Fruit fly (Drosophila melanogaster) whole organism, prepupa: ENCODE data around the gene CG14230.

Source experiments
- Blimp-1 ChIP-seq: fragments of 200-800 bp; sonication (Bioruptor generic); optimal IDR thresholded peaks from 3 replicates; lab custom pipeline; 2017; ENCODE audit warnings: missing biosample characterization, missing genetic modification characterization, mild to moderate bottlenecking, moderate library complexity, missing genetic modification reagents
- CG11294 ChIP-seq: fragments of 200-800 bp; sonication (Bioruptor generic); IDR thresholded peaks from 2 replicates; pipeline ENCODE4 v1.3.6; 2022; ENCODE audit warnings: missing biosample characterization, missing genetic modification characterization
- CG11762 ChIP-seq: fragments of 200-800 bp; sonication (Bioruptor generic); optimal IDR thresholded peaks from 3 replicates; lab custom pipeline; 2016; ENCODE audit warnings: missing biosample characterization, missing genetic modification characterization; ENCODE audit not compliant: insufficient read depth
- CG15336 ChIP-seq: fragments of 200-800 bp; sonication (Bioruptor generic); IDR thresholded peaks from 2 replicates; pipeline ENCODE4 v1.3.6; 2022; ENCODE audit warnings: missing biosample characterization, missing genetic modification characterization
- CG16779 ChIP-seq: fragments of 200-800 bp; sonication (Bioruptor generic); optimal IDR thresholded peaks from 3 replicates; lab custom pipeline; 2017; ENCODE audit warnings: missing biosample characterization, mild to moderate bottlenecking, missing genetic modification characterization
- CG3032 ChIP-seq: fragments of 200-800 bp; optimal IDR thresholded peaks from 2 replicates; lab custom pipeline; 2019; ENCODE audit warnings: missing biosample characterization, mild to moderate bottlenecking, missing genetic modification characterization, moderate library complexity
- CG31627 ChIP-seq: fragments of 200-800 bp; sonication (Bioruptor generic); optimal IDR thresholded peaks from 3 replicates; lab custom pipeline; 2016; ENCODE audit warnings: missing biosample characterization, missing genetic modification characterization
- CG32006 ChIP-seq: fragments of 200-800 bp; sonication (Bioruptor generic); optimal IDR thresholded peaks from 3 replicates; lab custom pipeline; 2017; ENCODE audit warnings: missing biosample characterization, mild to moderate bottlenecking, missing genetic modification characterization
- CG4318 ChIP-seq: fragments of 200-800 bp; sonication (Bioruptor generic); optimal IDR thresholded peaks from 3 replicates; lab custom pipeline; 2017; ENCODE audit warnings: missing biosample characterization, mild to moderate bottlenecking, missing genetic modification characterization
- CG6163 ChIP-seq: fragments of 200-800 bp; sonication (Bioruptor generic); IDR thresholded peaks from 3 replicates; pipeline ENCODE4 v1.3.6; 2022; ENCODE audit warnings: missing biosample characterization, missing genetic modification characterization
- CG6276 ChIP-seq: fragments of 200-800 bp; sonication (Bioruptor generic); optimal IDR thresholded peaks from 2 replicates; lab custom pipeline; 2017; ENCODE audit warnings: missing biosample characterization, mild to moderate bottlenecking, missing genetic modification characterization
- CG6792 ChIP-seq: fragments of 200-800 bp; sonication (Bioruptor generic); optimal IDR thresholded peaks from 3 replicates; lab custom pipeline; 2016; ENCODE audit warnings: missing biosample characterization, missing genetic modification characterization
- CG6808 ChIP-seq: fragments of 200-800 bp; sonication (Bioruptor generic); optimal IDR thresholded peaks from 3 replicates; lab custom pipeline; 2017; ENCODE audit warnings: missing biosample characterization, missing genetic modification characterization, mild to moderate bottlenecking, moderate library complexity, missing genetic modification reagents
- CG6854 ChIP-seq: fragments of 200-800 bp; sonication (Bioruptor generic); optimal IDR thresholded peaks from 2 replicates; lab custom pipeline; 2017; ENCODE audit warnings: missing biosample characterization, mild to moderate bottlenecking, missing genetic modification characterization
- CG7368 ChIP-seq: fragments of 200-800 bp; sonication (Bioruptor generic); optimal IDR thresholded peaks from 3 replicates; lab custom pipeline; 2016; ENCODE audit warnings: missing biosample characterization, missing genetic modification characterization
- CG8119 ChIP-seq: fragments of 200-800 bp; sonication (Bioruptor generic); IDR thresholded peaks from 3 replicates; pipeline ENCODE4 v1.3.6; 2022; ENCODE audit warnings: missing biosample characterization, missing genetic modification characterization
- CG8319 ChIP-seq: fragments of 200-800 bp; sonication (Bioruptor generic); optimal IDR thresholded peaks from 3 replicates; lab custom pipeline; 2016; ENCODE audit warnings: missing biosample characterization, missing genetic modification characterization
- CG9139 ChIP-seq: fragments of 200-800 bp; sonication (Bioruptor generic); optimal IDR thresholded peaks from 3 replicates; lab custom pipeline; 2017; ENCODE audit warnings: missing biosample characterization, mild to moderate bottlenecking, missing genetic modification characterization
- Eip75B ChIP-seq: fragments of 200-800 bp; sonication (Bioruptor generic); optimal IDR thresholded peaks from 3 replicates; lab custom pipeline; 2016; ENCODE audit warnings: missing biosample characterization, missing genetic modification characterization
- Eip78C ChIP-seq: fragments of 200-800 bp; sonication (Bioruptor generic); peaks from one replicate; lab custom pipeline; 2016; ENCODE audit warnings: missing biosample characterization, missing genetic modification characterization
- Ets21C ChIP-seq: fragments of 200-800 bp; sonication (Bioruptor generic); optimal IDR thresholded peaks from 3 replicates; lab custom pipeline; 2016; ENCODE audit warnings: missing biosample characterization, missing genetic modification characterization
- Ets96B ChIP-seq: fragments of 200-800 bp; optimal IDR thresholded peaks from 2 replicates; lab custom pipeline; 2019; ENCODE audit warnings: missing biosample characterization, mild to moderate bottlenecking, missing genetic modification characterization, moderate library complexity
- Hr4 ChIP-seq: fragments of 200-800 bp; sonication (Bioruptor generic); optimal IDR thresholded peaks from 3 replicates; lab custom pipeline; 2016; ENCODE audit warnings: missing biosample characterization, missing genetic modification characterization
- Lpt ChIP-seq: fragments of 200-800 bp; sonication (Bioruptor generic); optimal IDR thresholded peaks from 3 replicates; lab custom pipeline; 2016; ENCODE audit warnings: missing biosample characterization, missing genetic modification characterization
- Met ChIP-seq: fragments of 200-800 bp; sonication (Bioruptor generic); optimal IDR thresholded peaks from 3 replicates; lab custom pipeline; 2016; ENCODE audit warnings: missing biosample characterization, missing genetic modification characterization
- OdsH ChIP-seq: fragments of 200-800 bp; sonication (Bioruptor generic); optimal IDR thresholded peaks from 3 replicates; lab custom pipeline; 2016; ENCODE audit warnings: missing biosample characterization, missing genetic modification characterization
- Smox ChIP-seq: fragments of 200-800 bp; sonication (Bioruptor generic); optimal IDR thresholded peaks from 3 replicates; lab custom pipeline; 2016; ENCODE audit warnings: missing biosample characterization, missing genetic modification characterization
- Sox102F ChIP-seq: fragments of 200-800 bp; sonication (Bioruptor generic); optimal IDR thresholded peaks from 2 replicates; lab custom pipeline; 2016; ENCODE audit warnings: missing biosample characterization, mild to moderate bottlenecking, missing genetic modification characterization
- Sox14 ChIP-seq: fragments of 200-800 bp; sonication (Bioruptor generic); optimal IDR thresholded peaks from 3 replicates; lab custom pipeline; 2016; ENCODE audit warnings: missing biosample characterization, missing genetic modification characterization
- Sox15 ChIP-seq: fragments of 200-800 bp; sonication (Bioruptor generic); optimal IDR thresholded peaks from 3 replicates; lab custom pipeline; 2016; ENCODE audit warnings: missing biosample characterization, missing genetic modification characterization
- achi ChIP-seq: fragments of 200-800 bp; sonication (Bioruptor generic); optimal IDR thresholded peaks from 3 replicates; lab custom pipeline; 2016; ENCODE audit warnings: missing biosample characterization, missing genetic modification characterization
- acj6 ChIP-seq: fragments of 200-800 bp; sonication (Bioruptor generic); optimal IDR thresholded peaks from 3 replicates; lab custom pipeline; 2016; ENCODE audit warnings: missing biosample characterization, missing genetic modification characterization
- cyc ChIP-seq: fragments of 200-800 bp; sonication (Bioruptor generic); optimal IDR thresholded peaks from 3 replicates; lab custom pipeline; 2016; ENCODE audit warnings: missing biosample characterization, missing genetic modification characterization
- dac ChIP-seq: fragments of 200-800 bp; sonication (Bioruptor generic); optimal IDR thresholded peaks from 2 replicates; lab custom pipeline; 2017; ENCODE audit warnings: missing biosample characterization, mild to moderate bottlenecking, missing genetic modification characterization
- esn ChIP-seq: fragments of 200-800 bp; sonication (Bioruptor generic); optimal IDR thresholded peaks from 2 replicates; lab custom pipeline; 2016; ENCODE audit warnings: missing biosample characterization, mild to moderate bottlenecking, missing genetic modification characterization, moderate library complexity
- fd59A ChIP-seq: fragments of 200-800 bp; sonication (Bioruptor generic); optimal IDR thresholded peaks from 2 replicates; lab custom pipeline; 2017; ENCODE audit warnings: missing biosample characterization, mild to moderate bottlenecking, missing genetic modification characterization, missing genetic modification reagents
- fd85E ChIP-seq: fragments of 200-800 bp; sonication (Bioruptor generic); optimal IDR thresholded peaks from 3 replicates; lab custom pipeline; 2016; ENCODE audit warnings: missing biosample characterization, missing genetic modification characterization
- fkh ChIP-seq: fragments of 200-800 bp; sonication (Bioruptor generic); optimal IDR thresholded peaks from 3 replicates; lab custom pipeline; 2017; ENCODE audit warnings: missing biosample characterization, mild to moderate bottlenecking, missing genetic modification characterization, moderate library complexity
- lz ChIP-seq: fragments of 200-800 bp; sonication (Bioruptor generic); optimal IDR thresholded peaks from 3 replicates; lab custom pipeline; 2016; ENCODE audit warnings: missing biosample characterization, missing genetic modification characterization
- net ChIP-seq: fragments of 200-800 bp; sonication (Bioruptor generic); optimal IDR thresholded peaks from 3 replicates; lab custom pipeline; 2016; ENCODE audit warnings: missing biosample characterization, missing genetic modification characterization
- spab ChIP-seq: fragments of 200-800 bp; sonication (Bioruptor generic); optimal IDR thresholded peaks from 2 replicates; lab custom pipeline; 2017; ENCODE audit warnings: missing biosample characterization, mild to moderate bottlenecking, missing genetic modification characterization, missing genetic modification reagents
- svp ChIP-seq: fragments of 200-800 bp; sonication (Bioruptor generic); peaks from one replicate; lab custom pipeline; 2016; ENCODE audit warnings: missing biosample characterization, missing genetic modification characterization
- topi ChIP-seq: fragments of 200-800 bp; sonication (Bioruptor generic); optimal IDR thresholded peaks from 3 replicates; lab custom pipeline; 2016; ENCODE audit warnings: missing biosample characterization, missing genetic modification characterization
- vri ChIP-seq: fragments of 200-800 bp; sonication (Bioruptor generic); optimal IDR thresholded peaks from 3 replicates; lab custom pipeline; 2016; ENCODE audit warnings: missing biosample characterization, mild to moderate bottlenecking, missing genetic modification characterization

CG14230 gene

DNA sequence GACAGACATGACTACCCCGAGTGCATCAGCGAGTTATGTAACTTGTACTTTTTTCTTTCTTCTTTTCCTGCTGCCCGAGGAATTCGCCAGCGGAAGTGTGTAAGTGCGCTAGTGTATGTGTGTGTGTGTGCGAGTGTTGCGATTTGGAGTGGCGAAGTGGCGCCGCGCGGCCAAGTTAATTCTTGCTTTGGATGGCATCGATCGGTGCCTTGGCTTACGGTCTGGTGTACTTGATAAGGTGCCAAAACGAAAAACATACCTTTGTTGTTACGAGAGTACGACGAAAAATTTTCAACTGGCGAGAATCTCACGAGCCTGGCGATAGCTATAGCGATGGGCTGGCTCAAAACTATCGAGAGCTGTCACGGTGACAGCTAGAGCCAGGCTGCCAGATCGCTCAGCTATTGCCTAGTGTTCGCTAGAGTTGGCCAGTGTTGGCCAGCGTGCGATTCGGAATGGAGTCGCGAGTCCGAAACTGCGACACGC is 40.1 kb downstream of the CG14230 start, which contains the start of the genes CG18809, COX6B, CG33932 and Rpp20 (continued):
- TF ChIP-seq achi (GFP tag; lab: Kevin White, UChicago), result peak; percentile 100
- TF ChIP-seq CG9139, result no peak
- TF ChIP-seq fd85E (GFP tag; lab: Kevin White, UChicago), result no peak
- TF ChIP-seq Sox14, result peak; percentile 65
- no peak for TF ChIP-seq Met
- TF ChIP-seq Ets21C (GFP tag; lab: Kevin White, UChicago), result no peak
- TF ChIP-seq CG6854 (GFP tag; lab: Kevin White, UChicago), result peak; percentile 43
- TF ChIP-seq topi (GFP tag; lab: Kevin White, UChicago), result no peak
- peak; percentile 21 for TF ChIP-seq CG3032 (tag; lab: Kevin White, UChicago)
- no peak for TF ChIP-seq Smox (GFP tag; lab: Kevin White, UChicago)
- TF ChIP-seq CG16779, result no peak
- peak; percentile 48 for TF ChIP-seq cyc (GFP tag; lab: Kevin White, UChicago)

dm6 chrX:19745908-19746604 is 42.1 kb downstream of the CG14230 start, which contains the start of gene parvin:
TSS of gene parvin (plus strand) at chrX:19746041.
- TF ChIP-seq Eip78C (GFP tag; lab: Kevin White, UChicago) (peak; percentile 56), achi (GFP tag; lab: Kevin White, UChicago) (peak; percentile 76), net (GFP tag; lab: Kevin White, UChicago) (no peak), vri (peak; percentile 66), Blimp-1 (GFP tag; lab: Kevin White, UChicago) (no peak)

DNA sequence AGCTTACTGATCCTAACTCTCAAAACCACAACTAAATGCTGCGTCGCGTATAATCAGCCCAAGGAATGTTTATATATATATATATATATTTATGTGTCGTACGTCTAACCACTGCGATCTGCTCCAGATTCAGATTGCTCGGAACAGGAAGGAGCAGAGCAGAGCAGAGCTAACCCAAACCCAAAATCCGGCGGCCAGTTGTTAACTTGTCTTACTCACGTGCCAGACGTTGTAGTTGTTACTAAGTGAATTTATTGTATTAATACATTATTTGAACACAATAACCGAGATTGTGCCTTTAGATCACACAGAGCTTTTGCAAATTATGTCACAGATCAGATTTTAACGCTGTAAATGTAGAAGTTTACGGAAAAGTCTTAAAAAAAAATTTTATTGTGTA is 44.0 kb downstream of the CG14230 start, which contains the start of gene Alr:
Gene Alr (plus strand): TSS at position 301 of the 400 bp plus-strand sequence.
- no peak for TF ChIP-seq fkh (GFP tag; lab: Kevin White, UChicago)
- no peak for TF ChIP-seq svp (GFP tag; lab: Kevin White, UChicago)
- no peak for TF ChIP-seq CG6163
- no peak for TF ChIP-seq acj6
- TF ChIP-seq CG4318 (GFP tag; lab: Kevin White, UChicago), result no peak
- no peak for TF ChIP-seq fd85E (GFP tag; lab: Kevin White, UChicago)
- no peak for TF ChIP-seq CG6808 (GFP tag; lab: Kevin White, UChicago)
- TF ChIP-seq Hr4 (GFP tag; lab: Kevin White, UChicago), result no peak
- no peak for TF ChIP-seq net (GFP tag; lab: Kevin White, UChicago)

- TF ChIP-seq CG32006 (GFP tag; lab: Kevin White, UChicago), result no peak
- no peak for TF ChIP-seq Sox102F
- TF ChIP-seq OdsH (GFP tag; lab: Kevin White, UChicago), result no peak
- no peak for TF ChIP-seq CG6792 (GFP tag; lab: Kevin White, UChicago)
- no peak for TF ChIP-seq CG6276 (GFP tag; lab: Kevin White, UChicago)
- no peak for TF ChIP-seq CG8319
- no peak for TF ChIP-seq Hr4 (GFP tag; lab: Kevin White, UChicago)
- peak; percentile 8 for TF ChIP-seq lz (GFP tag; lab: Kevin White, UChicago)
- TF ChIP-seq Lpt (GFP tag; lab: Kevin White, UChicago), result no peak
- no peak for TF ChIP-seq dac (GFP tag; lab: Kevin White, UChicago)
- peak; percentile 2 for TF ChIP-seq esn
- no peak for TF ChIP-seq fd59A (GFP tag; lab: Kevin White, UChicago)
- TF ChIP-seq CG11294, result no peak
- no peak for TF ChIP-seq cyc (GFP tag; lab: Kevin White, UChicago)
- TF ChIP-seq net (GFP tag; lab: Kevin White, UChicago), result no peak
- TF ChIP-seq CG15336 (GFP tag; lab: Robert Waterston, UW), result no peak
- TF ChIP-seq CG8119 (GFP tag; lab: Robert Waterston, UW), result no peak
- peak; percentile 24 for TF ChIP-seq CG31627
- TF ChIP-seq Ets21C (GFP tag; lab: Kevin White, UChicago), result no peak
- TF ChIP-seq svp (GFP tag; lab: Kevin White, UChicago), result peak; percentile 36
- peak; percentile 7 for TF ChIP-seq Eip78C (GFP tag; lab: Kevin White, UChicago)
- no peak for TF ChIP-seq CG3032 (tag; lab: Kevin White, UChicago)
- TF ChIP-seq Ets96B, result no peak
- TF ChIP-seq Smox (GFP tag; lab: Kevin White, UChicago), result no peak
- no peak for TF ChIP-seq CG11762
- no peak for TF ChIP-seq Sox15 (GFP tag; lab: Kevin White, UChicago)
- TF ChIP-seq spab (GFP tag; lab: Kevin White, UChicago), result no peak
- no peak for TF ChIP-seq CG7368 (GFP tag; lab: Kevin White, UChicago)
- TF ChIP-seq Sox14, result peak; percentile 3
- TF ChIP-seq achi (GFP tag; lab: Kevin White, UChicago), result peak; percentile 8
- no peak for TF ChIP-seq Met
- TF ChIP-seq Eip75B, result no peak
Measured at dm6 chrX:19748565-19748964, 44.6 kb downstream of the CG14230 start.
